Worm (Caenorhabditis elegans): ENCODE data around the gene K04C1.2.

The K04C1.2 gene

ce11 chrX:14234366-14234765, 4.1 kb upstream of the K04C1.2 start, which contains the start of gene srg-36:
TSS of gene srg-36 (minus strand) at chrX:14234466.
- TF ChIP-seq T22C8.4 (GFP tag; IDR thresholded peaks at IDR 0.05), result no peak
- TF ChIP-seq ztf-23 (GFP tag; IDR thresholded peaks at IDR 0.05), result no peak
- TF ChIP-seq ztf-29 (GFP tag; IDR thresholded peaks at IDR 0.05), result no peak
- TF ChIP-seq cog-1 (tag; optimal IDR thresholded peaks at IDR 0.05), result no peak

ce11 chrX:14234932-14235331, 3.6 kb upstream of the K04C1.2 start, which contains the start of gene srg-37:
TSS of gene srg-37 (minus strand) at chrX:14235032.
- no peak for TF ChIP-seq ref-1 (GFP tag; conservative IDR thresholded peaks at IDR 0.05)
- TF ChIP-seq flt-1 (GFP tag; IDR thresholded peaks at IDR 0.05), result no peak
- no peak for TF ChIP-seq klf-2 (GFP tag; conservative IDR thresholded peaks at IDR 0.05)
- TF ChIP-seq cog-1 (tag; optimal IDR thresholded peaks at IDR 0.05), result no peak
- TF ChIP-seq T22C8.4 (GFP tag; IDR thresholded peaks at IDR 0.05), result no peak
- TF ChIP-seq tab-1 (GFP tag; IDR thresholded peaks at IDR 0.05), result no peak
- TF ChIP-seq ztf-23 (GFP tag; IDR thresholded peaks at IDR 0.05), result no peak
- TF ChIP-seq ztf-29 (GFP tag; IDR thresholded peaks at IDR 0.05), result no peak

ce11 chrX:14236121-14236824, 2.2 kb upstream of the K04C1.2 start:
- no peak for TF ChIP-seq flt-1 (GFP tag; IDR thresholded peaks at IDR 0.05)
- TF ChIP-seq T22C8.4 (GFP tag; IDR thresholded peaks at IDR 0.05), result no peak
- no peak for TF ChIP-seq ztf-29 (GFP tag; IDR thresholded peaks at IDR 0.05)
- no peak for TF ChIP-seq ref-1 (GFP tag; conservative IDR thresholded peaks at IDR 0.05)
- TF ChIP-seq ztf-23 (GFP tag; IDR thresholded peaks at IDR 0.05), result no peak
- 0 out of 2 replicates have a peak, but pooled peaks have one; percentile 21 for TF ChIP-seq tab-1 (GFP tag; IDR thresholded peaks at IDR 0.05)
- no peak for TF ChIP-seq med-1 (GFP tag; optimal IDR thresholded peaks at IDR 0.05; ENCODE audit: insufficient read depth)

- TF ChIP-seq flt-1 (GFP tag; IDR thresholded peaks at IDR 0.05) (no peak), med-1 (GFP tag; optimal IDR thresholded peaks at IDR 0.05; ENCODE audit: insufficient read depth) (no peak), ref-1 (GFP tag; conservative IDR thresholded peaks at IDR 0.05) (no peak), klf-2 (GFP tag; conservative IDR thresholded peaks at IDR 0.05) (no peak), T22C8.4 (GFP tag; IDR thresholded peaks at IDR 0.05) (no peak), ztf-29 (GFP tag; IDR thresholded peaks at IDR 0.05) (no peak), cog-1 (tag; optimal IDR thresholded peaks at IDR 0.05) (no peak), ztf-23 (GFP tag; IDR thresholded peaks at IDR 0.05) (no peak), tab-1 (GFP tag; IDR thresholded peaks at IDR 0.05) (no peak)
These were observed 1.7 kb downstream of the K04C1.2 start for ce11 chrX:14240205-14240604.

- TF ChIP-seq med-1 (GFP tag; optimal IDR thresholded peaks at IDR 0.05; ENCODE audit: insufficient read depth) (no peak), klf-2 (GFP tag; conservative IDR thresholded peaks at IDR 0.05) (no peak), cog-1 (tag; optimal IDR thresholded peaks at IDR 0.05) (no peak), tab-1 (GFP tag; IDR thresholded peaks at IDR 0.05) (no peak), ztf-23 (GFP tag; IDR thresholded peaks at IDR 0.05) (no peak), flt-1 (GFP tag; IDR thresholded peaks at IDR 0.05) (no peak), ref-1 (GFP tag; conservative IDR thresholded peaks at IDR 0.05) (no peak), T22C8.4 (GFP tag; IDR thresholded peaks at IDR 0.05) (no peak), ztf-29 (GFP tag; IDR thresholded peaks at IDR 0.05) (no peak)
These were observed 3.0 kb downstream of the K04C1.2 start for ce11 chrX:14241531-14241930.

- no peak for TF ChIP-seq cog-1 (tag; optimal IDR thresholded peaks at IDR 0.05)
- no peak for TF ChIP-seq klf-2 (GFP tag; conservative IDR thresholded peaks at IDR 0.05)
- TF ChIP-seq ref-1 (GFP tag; conservative IDR thresholded peaks at IDR 0.05), result no peak
- TF ChIP-seq T22C8.4 (GFP tag; IDR thresholded peaks at IDR 0.05), result no peak
- no peak for TF ChIP-seq ztf-29 (GFP tag; IDR thresholded peaks at IDR 0.05)
- TF ChIP-seq tab-1 (GFP tag; IDR thresholded peaks at IDR 0.05), result no peak
- no peak for TF ChIP-seq ztf-23 (GFP tag; IDR thresholded peaks at IDR 0.05)
- no peak for TF ChIP-seq med-1 (GFP tag; optimal IDR thresholded peaks at IDR 0.05; ENCODE audit: insufficient read depth)
- TF ChIP-seq flt-1 (GFP tag; IDR thresholded peaks at IDR 0.05), result no peak
These were observed 4.9 kb downstream of the K04C1.2 start, which contains the start of gene K04C1.3 for ce11 chrX:14243345-14243961. TSS of gene K04C1.3 (minus strand) at chrX:14243395.

ce11 chrX:14244493-14244892, 6.0 kb downstream of the K04C1.2 start:
- TF ChIP-seq ztf-23 (GFP tag; IDR thresholded peaks at IDR 0.05) (no peak), med-1 (GFP tag; optimal IDR thresholded peaks at IDR 0.05; ENCODE audit: insufficient read depth) (no peak), tab-1 (GFP tag; IDR thresholded peaks at IDR 0.05) (no peak), ztf-29 (GFP tag; IDR thresholded peaks at IDR 0.05) (no peak), klf-2 (GFP tag; conservative IDR thresholded peaks at IDR 0.05) (no peak)

ce11 chrX:14246518-14246917, 8.0 kb downstream of the K04C1.2 start, which contains the start of gene mlc-6:
TSS of gene mlc-6 (minus strand) at chrX:14246618.
- TF ChIP-seq ztf-23 (GFP tag; IDR thresholded peaks at IDR 0.05) (no peak), flt-1 (GFP tag; IDR thresholded peaks at IDR 0.05) (no peak), tab-1 (GFP tag; IDR thresholded peaks at IDR 0.05) (no peak), T22C8.4 (GFP tag; IDR thresholded peaks at IDR 0.05) (no peak), cog-1 (tag; optimal IDR thresholded peaks at IDR 0.05) (no peak), ref-1 (GFP tag; conservative IDR thresholded peaks at IDR 0.05) (no peak), klf-2 (GFP tag; conservative IDR thresholded peaks at IDR 0.05) (no peak), med-1 (GFP tag; optimal IDR thresholded peaks at IDR 0.05; ENCODE audit: insufficient read depth) (no peak), ztf-29 (GFP tag; IDR thresholded peaks at IDR 0.05) (no peak)

ce11 chrX:14247436-14248103, 9.1 kb downstream of the K04C1.2 start, which contains the start of gene K04C1.5:
TSS of gene K04C1.5 (plus strand) at chrX:14248053.
- TF ChIP-seq ztf-23 (GFP tag; IDR thresholded peaks at IDR 0.05) (no peak), T22C8.4 (GFP tag; IDR thresholded peaks at IDR 0.05) (no peak), tab-1 (GFP tag; IDR thresholded peaks at IDR 0.05) (no peak), flt-1 (GFP tag; IDR thresholded peaks at IDR 0.05) (no peak), cog-1 (tag; optimal IDR thresholded peaks at IDR 0.05) (no peak), klf-2 (GFP tag; conservative IDR thresholded peaks at IDR 0.05) (no peak)
